Worm (Caenorhabditis elegans) whole organism, L4 larva: Measurements from ENCODE around the gene C46F2.1.

Experiments used
- F10B5.3 ChIP-seq: sonication (generic microtip); optimal IDR thresholded peaks from 2 replicates; lab custom pipeline; 2016; ENCODE audit warnings: mild to moderate bottlenecking, missing genetic modification characterization, missing compliant biosample characterization
- F37D6.2 ChIP-seq: sonication (generic microtip); optimal IDR thresholded peaks from 2 replicates; lab custom pipeline; 2016; ENCODE audit warnings: mild to moderate bottlenecking, missing genetic modification characterization, missing compliant biosample characterization
- R02D3.7 ChIP-seq: fragments of 150-350 bp; sonication (generic microtip); optimal IDR thresholded peaks from 3 replicates; lab custom pipeline; 2014; ENCODE audit warnings: missing biosample characterization, missing genetic modification characterization
- T20F7.1 ChIP-seq: fragments of 200-800 bp; sonication (Bioruptor generic); optimal IDR thresholded peaks from 2 replicates; lab custom pipeline; 2018; ENCODE audit warnings: mild to moderate bottlenecking, missing genetic modification characterization, missing compliant biosample characterization
- T26A8.4 ChIP-seq: fragments of 200-800 bp; sonication (Bioruptor generic); IDR thresholded peaks from 2 replicates; pipeline ENCODE4 v1.3.6; 2022; ENCODE audit warnings: missing genetic modification characterization, missing compliant biosample characterization
- Y105C5A.15 ChIP-seq: fragments of 200-800 bp; sonication (Bioruptor generic); IDR thresholded peaks from 2 replicates; pipeline ENCODE4 v1.3.6; 2022; ENCODE audit warnings: missing genetic modification characterization, missing compliant biosample characterization
- aha-1 ChIP-seq: fragments of 150-350 bp; peaks from one replicate; lab custom pipeline; 2014; ENCODE audit warnings: missing biosample characterization, missing genetic modification characterization
- ceh-20 ChIP-seq: fragments of 200-800 bp; sonication (Bioruptor generic); IDR thresholded peaks from 2 replicates; pipeline ENCODE4 v1.3.6; 2022; ENCODE audit warnings: missing genetic modification reagents, missing genetic modification characterization, missing compliant biosample characterization
- ceh-28 ChIP-seq: fragments of 150-350 bp; optimal IDR thresholded peaks from 2 replicates; lab custom pipeline; 2014; ENCODE audit warnings: missing biosample characterization, missing genetic modification reagents, missing genetic modification characterization
- ceh-32 ChIP-seq: sonication (generic microtip); optimal IDR thresholded peaks from 2 replicates; lab custom pipeline; 2016; ENCODE audit warnings: mild to moderate bottlenecking, missing genetic modification characterization, missing compliant biosample characterization; ENCODE audit not compliant: poor library complexity
- daf-16 ChIP-seq, 3 experiments: sonication (generic microtip); optimal IDR thresholded peaks; 2 replicates each; lab custom pipeline; 2016 to 2017; ENCODE audit warnings: missing genetic modification characterization in 3 of 3, missing genetic modification reagents in 3 of 3, mild to moderate bottlenecking in 2 of 3, missing compliant biosample characterization in 2 of 3, missing biosample characterization in 1 of 3, moderate library complexity in 1 of 3
- daf-19 ChIP-seq: fragments of 200-800 bp; sonication (Bioruptor generic); conservative IDR thresholded peaks from 2 replicates; pipeline ENCODE4 v1.3.6; 2022; ENCODE audit warnings: missing genetic modification characterization, missing compliant biosample characterization
- daf-8 ChIP-seq: fragments of 200-800 bp; sonication (Bioruptor generic); IDR thresholded peaks from 2 replicates; pipeline ENCODE4 v1.3.6; 2022; ENCODE audit warnings: missing genetic modification characterization, missing compliant biosample characterization
- dmd-6 ChIP-seq: fragments of 200-800 bp; sonication (Bioruptor generic); IDR thresholded peaks from 2 replicates; pipeline ENCODE4 v1.3.6; 2022; ENCODE audit warnings: missing genetic modification reagents, missing genetic modification characterization, missing compliant biosample characterization
- dmd-9 ChIP-seq: fragments of 200-800 bp; sonication (Bioruptor generic); IDR thresholded peaks from 2 replicates; pipeline ENCODE4 v1.3.6; 2022; ENCODE audit warnings: missing genetic modification reagents, missing genetic modification characterization, missing compliant biosample characterization
- dpl-1 ChIP-seq: fragments of 150-350 bp; optimal IDR thresholded peaks from 2 replicates; lab custom pipeline; 2014; ENCODE audit warnings: missing biosample characterization, missing genetic modification reagents, missing genetic modification characterization
- dve-1 ChIP-seq: sonication (generic microtip); optimal IDR thresholded peaks from 2 replicates; lab custom pipeline; 2017; ENCODE audit warnings: antibody characterized with exemption, mild to moderate bottlenecking, missing genetic modification characterization, missing compliant biosample characterization; ENCODE audit not compliant: insufficient read depth
- fkh-10 ChIP-seq: fragments of 150-350 bp; optimal IDR thresholded peaks from 2 replicates; lab custom pipeline; 2014; ENCODE audit warnings: missing biosample characterization, missing genetic modification reagents, missing genetic modification characterization
- hlh-11 ChIP-seq: fragments of 200-800 bp; sonication (Bioruptor generic); optimal IDR thresholded peaks from 2 replicates; lab custom pipeline; 2018; ENCODE audit warnings: mild to moderate bottlenecking, missing genetic modification characterization, missing compliant biosample characterization
- jun-1 ChIP-seq: fragments of 150-350 bp; optimal IDR thresholded peaks from 2 replicates; lab custom pipeline; 2014; ENCODE audit warnings: missing biosample characterization, missing genetic modification reagents, missing genetic modification characterization
- lin-38 ChIP-seq: fragments of 200-800 bp; sonication (Bioruptor generic); IDR thresholded peaks from 2 replicates; pipeline ENCODE4 v1.3.6; 2022; ENCODE audit warnings: missing genetic modification reagents, missing genetic modification characterization, missing compliant biosample characterization
- lin-39 ChIP-seq: fragments of 150-350 bp; optimal IDR thresholded peaks from 2 replicates; lab custom pipeline; 2014; ENCODE audit warnings: missing biosample characterization, missing genetic modification reagents, missing genetic modification characterization
- lsy-2 ChIP-seq, 2 experiments: fragments of 150-350 bp in 1 of 2; sonication (generic microtip) in 1 of 2; optimal IDR thresholded peaks; 2 replicates each; lab custom pipeline; 2014 to 2017; ENCODE audit warnings: missing biosample characterization in 2 of 2, missing genetic modification characterization in 2 of 2
- madf-9 ChIP-seq: fragments of 200-800 bp; sonication (Bioruptor generic); conservative IDR thresholded peaks from 2 replicates; pipeline ENCODE4 v1.3.6; 2022; ENCODE audit warnings: missing genetic modification reagents, missing genetic modification characterization, missing compliant biosample characterization
- mep-1 ChIP-seq: fragments of 150-350 bp; sonication (generic microtip); optimal IDR thresholded peaks from 3 replicates; lab custom pipeline; 2014; ENCODE audit warnings: missing biosample characterization, missing genetic modification characterization
- mes-2 ChIP-seq: sonication (generic microtip); optimal IDR thresholded peaks from 2 replicates; lab custom pipeline; 2016; ENCODE audit warnings: missing genotype, mild to moderate bottlenecking, missing genetic modification characterization, missing compliant biosample characterization; ENCODE audit not compliant: poor library complexity, severe bottlenecking
- nhr-10 ChIP-seq: fragments of 150-350 bp; optimal IDR thresholded peaks from 2 replicates; lab custom pipeline; 2014; ENCODE audit warnings: missing biosample characterization, missing genetic modification characterization
- nhr-102 ChIP-seq: sonication (generic microtip); optimal IDR thresholded peaks from 2 replicates; lab custom pipeline; 2016; ENCODE audit warnings: mild to moderate bottlenecking, missing genetic modification characterization, moderate library complexity, missing compliant biosample characterization
- nhr-28 ChIP-seq: fragments of 150-350 bp; optimal IDR thresholded peaks from 2 replicates; lab custom pipeline; 2014; ENCODE audit warnings: missing biosample characterization, missing genetic modification characterization
- nhr-41 ChIP-seq: fragments of 200-800 bp; sonication (Bioruptor generic); IDR thresholded peaks from 2 replicates; pipeline ENCODE4 v1.3.6; 2022; ENCODE audit warnings: missing genetic modification reagents, missing genetic modification characterization, missing compliant biosample characterization
- pha-4 ChIP-seq, 2 experiments: fragments of 150-350 bp in 1 of 2; fragments of 200-800 bp in 1 of 2; sonication (Bioruptor generic) in 1 of 2; IDR thresholded peaks in 1 of 2; optimal IDR thresholded peaks in 1 of 2; 2 replicates each; pipeline versions ENCODE4 v1.3.6 to Lab custom; 2014 to 2022; ENCODE audit warnings: missing genetic modification characterization in 2 of 2, missing genetic modification reagents in 2 of 2, missing biosample characterization in 1 of 2, missing compliant biosample characterization in 1 of 2
- set-16 ChIP-seq: fragments of 200-800 bp; sonication (Bioruptor generic); IDR thresholded peaks from 2 replicates; pipeline ENCODE4 v1.3.6; 2022; ENCODE audit warnings: missing genetic modification reagents, missing genetic modification characterization, missing compliant biosample characterization
- snpc-1.2 ChIP-seq: fragments of 200-800 bp; sonication (Bioruptor generic); IDR thresholded peaks from 2 replicates; pipeline ENCODE4 v1.3.6; 2022; ENCODE audit warnings: missing genetic modification reagents, missing genetic modification characterization, missing compliant biosample characterization
- snpc-4 ChIP-seq: fragments of 150-350 bp; optimal IDR thresholded peaks from 2 replicates; lab custom pipeline; 2014; ENCODE audit warnings: missing biosample characterization, missing genetic modification characterization
- spr-1 ChIP-seq: sonication (generic microtip); optimal IDR thresholded peaks from 2 replicates; lab custom pipeline; 2016; ENCODE audit warnings: mild to moderate bottlenecking, missing genetic modification characterization, missing compliant biosample characterization
- spr-3 ChIP-seq: fragments of 200-800 bp; sonication (Bioruptor generic); optimal IDR thresholded peaks from 2 replicates; lab custom pipeline; 2018; ENCODE audit warnings: mild to moderate bottlenecking, missing genetic modification characterization, missing compliant biosample characterization
- tag-97 ChIP-seq: fragments of 200-800 bp; sonication (Bioruptor generic); IDR thresholded peaks from 2 replicates; pipeline ENCODE4 v1.3.6; 2022; ENCODE audit warnings: missing genetic modification characterization, missing compliant biosample characterization
- unc-62 ChIP-seq, 3 experiments: fragments of 150-350 bp in 1 of 3; sonication (generic microtip); optimal IDR thresholded peaks in 2 of 3; peaks in 1 of 3; 1 replicate in 1 of 3; 2 replicates in 2 of 3; lab custom pipeline; 2014 to 2017; ENCODE audit warnings: missing biosample characterization in 3 of 3, missing genetic modification characterization in 3 of 3, missing genetic modification reagents in 3 of 3, missing genotype in 1 of 3
- zfp-3 ChIP-seq: fragments of 200-800 bp; sonication (Bioruptor generic); conservative IDR thresholded peaks from 2 replicates; pipeline ENCODE4 v1.3.6; 2022; ENCODE audit warnings: missing genetic modification reagents, missing genetic modification characterization, missing compliant biosample characterization
- ztf-11 ChIP-seq: fragments of 150-350 bp; optimal IDR thresholded peaks from 2 replicates; lab custom pipeline; 2014; ENCODE audit warnings: missing biosample characterization, missing genetic modification characterization
- ztf-7 ChIP-seq: fragments of 150-350 bp; optimal IDR thresholded peaks from 2 replicates; lab custom pipeline; 2014; ENCODE audit warnings: missing biosample characterization, missing genetic modification characterization

The C46F2.1 gene

DNA sequence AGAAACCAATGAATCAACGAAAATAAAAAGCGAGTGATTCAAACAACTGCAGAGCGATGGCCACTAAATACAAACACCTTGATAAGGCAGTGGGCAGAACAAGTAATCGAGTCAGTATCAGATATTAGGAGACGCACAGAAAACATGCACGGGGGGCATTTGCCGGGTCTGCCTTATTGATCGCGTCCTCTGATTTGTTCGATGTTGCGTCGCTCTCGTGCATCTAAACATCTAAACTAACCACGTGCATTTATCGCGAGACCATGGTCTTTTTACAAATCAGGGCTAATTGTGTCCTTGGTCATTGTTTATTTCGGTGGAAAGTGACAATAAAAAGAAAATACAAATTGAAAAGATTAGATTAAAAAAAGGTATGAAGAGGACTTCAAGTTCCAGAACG, 6.1 kb downstream of the C46F2.1 start, which contains the start of gene K07E3.4 (continued):
- TF ChIP-seq tag-97 (GFP tag; lab: Robert Waterston, UW): no peak
- peak; percentile 27 for TF ChIP-seq nhr-102 (tag; lab: Kevin White, UChicago)
- no peak for TF ChIP-seq ceh-32 (tag; lab: Kevin White, UChicago)
- no peak for TF ChIP-seq madf-9 (GFP tag; lab: Robert Waterston, UW)
- TF ChIP-seq spr-3: no peak
- no peak for TF ChIP-seq F37D6.2 (tag; lab: Kevin White, UChicago)
- no peak for TF ChIP-seq set-16 (GFP tag; lab: Robert Waterston, UW)
- peak; percentile 50 for TF ChIP-seq mes-2 (tag; lab: Kevin White, UChicago)
- TF ChIP-seq daf-19: no peak
- TF ChIP-seq dpl-1 (GFP tag; lab: Kevin White, UChicago): peak; percentile 15
- TF ChIP-seq spr-1: peak; percentile 22
- TF ChIP-seq nhr-41 (GFP tag; lab: Robert Waterston, UW): no peak
- TF ChIP-seq ztf-7 (tag; lab: Kevin White, UChicago): no peak
- no peak for TF ChIP-seq fkh-10 (GFP tag; lab: Kevin White, UChicago)
- TF ChIP-seq nhr-10 (tag; lab: Kevin White, UChicago): no peak
- TF ChIP-seq snpc-4: no peak
- TF ChIP-seq ztf-11: no peak
- peak; percentile 26 for TF ChIP-seq T20F7.1

- TF ChIP-seq F10B5.3 (tag; lab: Kevin White, UChicago) (no peak), daf-16 (GFP tag; optimal IDR thresholded peaks at IDR 0.05; lab: Kevin White, UChicago) (no peak), daf-16 (tag; optimal IDR thresholded peaks at IDR 0.05; lab: Kevin White, UChicago) (peak; percentile 2), nhr-28 (peak; percentile 16), aha-1 (tag; lab: Kevin White, UChicago) (peak; percentile 97)
Observed at ce11 chrX:8084669-8085068, 6.8 kb downstream of the C46F2.1 start.

DNA sequence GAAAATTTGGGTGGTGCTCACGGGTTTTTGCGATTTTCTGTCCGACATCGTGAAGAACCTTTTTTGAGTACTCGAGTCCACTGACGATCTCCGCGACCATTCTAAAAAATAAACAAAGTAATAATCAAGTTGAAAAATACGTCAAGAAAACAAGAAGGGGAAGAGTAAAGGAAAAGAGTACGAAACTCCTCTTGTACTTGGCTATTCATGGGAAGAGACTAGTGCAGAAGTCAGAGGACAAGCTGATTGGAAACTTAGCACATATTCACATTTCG, 8.5 kb downstream of the C46F2.1 start, which contains the start of gene dao-3:
TSS of gene dao-3 (minus strand) at position 101 of the 275 bp plus-strand sequence.
- TF ChIP-seq daf-8 (no peak), Y105C5A.15 (no peak), lin-39 (tag; lab: Kevin White, UChicago) (no peak), pha-4 (GFP tag; IDR thresholded peaks at IDR 0.05; lab: Robert Waterston, UW) (no peak), pha-4 (tag; optimal IDR thresholded peaks at IDR 0.05; lab: Kevin White, UChicago) (no peak), R02D3.7 (tag; lab: Kevin White, UChicago) (no peak), nhr-28 (no peak)

DNA sequence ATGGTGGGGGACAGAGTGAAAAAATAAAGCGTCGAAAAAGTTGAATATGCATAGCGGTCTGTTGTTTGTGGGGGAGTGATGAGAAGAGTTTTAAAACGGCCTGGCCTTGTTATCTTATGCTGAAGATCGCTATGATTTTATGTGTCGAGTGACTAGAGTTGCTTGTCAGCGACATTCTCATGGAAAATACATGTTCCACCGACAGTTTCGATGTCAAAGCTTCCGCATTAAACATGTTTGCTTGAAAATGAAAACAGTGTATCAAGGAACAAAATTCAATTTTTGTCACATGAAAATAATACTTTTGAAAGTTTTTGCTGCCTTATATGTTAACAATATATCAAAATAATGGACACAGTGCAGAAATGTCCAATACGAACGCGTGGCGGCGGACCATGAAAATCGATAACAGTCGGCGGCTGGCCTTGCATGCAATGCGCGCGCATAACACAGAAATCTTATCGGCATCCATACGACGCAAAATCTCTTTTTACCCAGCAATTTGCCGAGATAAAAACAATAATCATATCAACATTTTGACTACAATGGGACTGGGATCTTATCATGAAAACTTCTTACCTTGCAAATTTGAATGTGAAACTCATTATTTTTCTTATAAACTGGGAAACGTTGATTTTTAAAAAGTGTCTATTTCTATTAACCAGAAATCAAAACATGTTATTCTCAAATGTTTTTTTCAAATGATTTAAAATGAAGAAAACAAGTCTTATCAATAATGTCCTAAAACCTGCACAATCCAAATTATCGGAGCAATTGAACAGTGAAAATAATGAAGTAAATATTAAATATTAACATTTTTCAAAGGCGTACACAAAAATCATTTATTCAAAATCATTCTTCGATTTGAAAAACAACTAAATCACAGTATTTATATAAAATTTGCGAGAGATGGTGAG, 9.1 kb downstream of the C46F2.1 start:
- TF ChIP-seq pha-4 (GFP tag; IDR thresholded peaks at IDR 0.05; lab: Robert Waterston, UW) (no peak), pha-4 (tag; optimal IDR thresholded peaks at IDR 0.05; lab: Kevin White, UChicago) (no peak), unc-62 (GFP tag; optimal IDR thresholded peaks at IDR 0.05 in 1 of 2; lab: Kevin White, UChicago) (peak in 1 of 2 experiments; percentile 54), unc-62 (tag; optimal IDR thresholded peaks at IDR 0.05; lab: Kevin White, UChicago) (no peak), jun-1 (tag; lab: Kevin White, UChicago) (no peak), dmd-9 (no peak), dmd-6 (GFP tag; lab: Robert Waterston, UW) (peak; percentile 22; the same call in 1 of the 2 replicates), dpl-1 (GFP tag; lab: Kevin White, UChicago) (no peak), aha-1 (tag; lab: Kevin White, UChicago) (peak; percentile 87), lin-38 (peak; percentile 36; the same call in 1 of the 2 replicates), snpc-1.2 (no peak), nhr-28 (peak; percentile 16), mep-1 (peak; percentile 45), zfp-3 (GFP tag; lab: Robert Waterston, UW) (peak; percentile 89; the same call in 1 of the 2 replicates), ceh-20 (0 out of 2 replicates have a peak, but pooled peaks have one; percentile 27), T26A8.4 (GFP tag; lab: Robert Waterston, UW) (peak; percentile 47; the same call in 1 of the 2 replicates), hlh-11 (peak; percentile 15), lsy-2 (tag; optimal IDR thresholded peaks at IDR 0.05; lab: Kevin White, UChicago) (peak in 1 of 2 experiments; percentile 19), dve-1 (tag; lab: Kevin White, UChicago) (peak; percentile 21), T20F7.1 (peak; percentile 2), daf-16 (GFP tag; optimal IDR thresholded peaks at IDR 0.05; lab: Kevin White, UChicago) (no peak), daf-16 (tag; optimal IDR thresholded peaks at IDR 0.05; lab: Kevin White, UChicago) (peak; percentile 87), ceh-28 (peak; percentile 18)
- TF ChIP-seq, all 104 proteins: peak for 15
